Worm (Caenorhabditis elegans) whole organism, mixed stage, embryonic: ENCODE results near the gene col-101.

ENCODE experiments used
- blmp-1 ChIP-seq: fragments of 150-350 bp; optimal IDR thresholded peaks from 2 replicates; lab custom pipeline; 2014; ENCODE audit warnings: missing biosample characterization, missing genetic modification characterization
- drap-1 ChIP-seq: fragments of 200-800 bp; sonication (Bioruptor generic); optimal IDR thresholded peaks from 3 replicates; lab custom pipeline; 2018; ENCODE audit warnings: mild to moderate bottlenecking, missing genetic modification characterization, missing compliant biosample characterization
- elt-1 ChIP-seq: sonication (generic microtip); optimal IDR thresholded peaks from 2 replicates; lab custom pipeline; 2017; ENCODE audit warnings: missing genetic modification characterization, mild to moderate bottlenecking, missing compliant biosample characterization, antibody characterized with exemption, moderate library complexity, borderline replicate concordance; ENCODE audit not compliant: insufficient read depth
- elt-3 ChIP-seq: fragments of 150-350 bp; optimal IDR thresholded peaks from 2 replicates; lab custom pipeline; 2014; ENCODE audit warnings: missing biosample characterization, missing genetic modification characterization
- hlh-1 ChIP-seq: fragments of 150-350 bp; optimal IDR thresholded peaks from 2 replicates; lab custom pipeline; 2014; ENCODE audit warnings: missing biosample characterization, missing genetic modification reagents, missing genetic modification characterization
- lin-13 ChIP-seq: fragments of 150-350 bp; optimal IDR thresholded peaks from 2 replicates; lab custom pipeline; 2014; ENCODE audit warnings: missing biosample characterization, missing genetic modification characterization
- nhr-12 ChIP-seq: fragments of 150-350 bp; optimal IDR thresholded peaks from 2 replicates; lab custom pipeline; 2014; ENCODE audit warnings: missing biosample characterization, missing genetic modification characterization
- nhr-237 ChIP-seq: fragments of 150-350 bp; optimal IDR thresholded peaks from 2 replicates; lab custom pipeline; 2014; ENCODE audit warnings: missing biosample characterization, missing genetic modification characterization
- nhr-28 ChIP-seq: fragments of 150-350 bp; optimal IDR thresholded peaks from 2 replicates; lab custom pipeline; 2014; ENCODE audit warnings: missing biosample characterization, missing genetic modification characterization
- pha-4 ChIP-seq: fragments of 150-350 bp; optimal IDR thresholded peaks from 2 replicates; lab custom pipeline; 2018; ENCODE audit warnings: missing biosample characterization, missing genetic modification reagents, missing genetic modification characterization
- unc-39 ChIP-seq: fragments of 150-350 bp; optimal IDR thresholded peaks from 2 replicates; lab custom pipeline; 2014; ENCODE audit warnings: missing biosample characterization, missing genetic modification characterization
- unc-62 ChIP-seq: fragments of 150-350 bp; optimal IDR thresholded peaks from 2 replicates; lab custom pipeline; 2014; ENCODE audit warnings: missing biosample characterization, missing genetic modification reagents, missing genetic modification characterization

ce11 chrIV:298204-298603, 28.6 kb downstream of the col-101 start, which contains the start of gene pnp-1:
- no peak for TF ChIP-seq nhr-28 (tag; lab: Kevin White, UChicago)
- no peak for TF ChIP-seq pha-4 (tag; lab: Kevin White, UChicago)
- TF ChIP-seq elt-1 (tag; lab: Kevin White, UChicago), result no peak
- no peak for TF ChIP-seq unc-62
- no peak for TF ChIP-seq drap-1
- TF ChIP-seq hlh-1 (tag; lab: Kevin White, UChicago), result no peak
- no peak for TF ChIP-seq unc-39 (tag; lab: Kevin White, UChicago)
- no peak for TF ChIP-seq elt-3 (tag; lab: Kevin White, UChicago)
- TF ChIP-seq nhr-12 (tag; lab: Kevin White, UChicago), result no peak
- no peak for TF ChIP-seq lin-13
- TF ChIP-seq nhr-237 (tag; lab: Kevin White, UChicago), result no peak
- no peak for TF ChIP-seq blmp-1
